Fruit fly (Drosophila melanogaster) S2 (cell line): ENCODE data around the gene Cad74A.

ENCODE experiments used
- CG8478 ChIP-seq: fragments of >200 bp; optimal IDR thresholded peaks from 2 replicates; lab custom pipeline; 2018
- CTCF ChIP-seq, 2 experiments: fragments of >200 bp; optimal IDR thresholded peaks; 2 replicates each; lab custom pipeline; 2018

DNA sequence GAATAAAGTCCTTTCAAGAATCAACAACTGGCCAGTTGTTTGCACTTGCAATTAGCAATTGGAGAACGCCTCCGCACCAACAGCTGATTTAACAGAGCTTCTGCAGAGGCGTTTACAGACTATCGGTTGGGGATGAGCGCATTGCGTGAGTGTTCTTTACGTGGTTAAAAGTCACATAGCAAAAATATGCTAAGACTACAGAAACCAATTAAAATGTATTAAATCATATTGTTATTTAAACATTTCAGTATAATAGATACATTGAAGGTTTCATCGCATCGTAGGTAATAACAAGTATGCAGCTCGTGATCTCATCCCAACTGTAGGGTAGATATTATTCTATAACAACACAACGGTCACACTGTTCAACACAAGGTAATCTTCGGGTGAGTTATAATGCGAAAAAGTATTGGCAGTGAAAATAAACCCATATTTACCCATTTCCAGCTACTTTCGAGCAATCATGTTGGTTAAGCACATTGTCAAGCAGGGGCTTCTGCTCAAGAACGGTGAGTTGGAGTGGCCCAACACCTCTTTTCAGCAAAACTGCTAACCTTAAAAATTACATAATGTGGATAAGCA, 45.9 kb upstream of the Cad74A start, which contains the start of the genes Sec3 and COX7B:
- TF ChIP-seq CTCF (optimal IDR thresholded peaks at IDR 0.05; lab: Kevin White, UChicago) (no peak), CG8478 (lab: Kevin White, UChicago) (no peak)
